Worm (Caenorhabditis elegans) whole organism, L4 larva: Measurements from ENCODE around the gene twk-3.

Experiments
- F49E8.2 ChIP-seq: sonication (generic microtip); optimal IDR thresholded peaks from 2 replicates; lab custom pipeline; 2016; ENCODE audit warnings: missing compliant biosample characterization, mild to moderate bottlenecking, missing genetic modification characterization, borderline replicate concordance
- R02D3.7 ChIP-seq: fragments of 150-350 bp; sonication (generic microtip); optimal IDR thresholded peaks from 3 replicates; lab custom pipeline; 2014; ENCODE audit warnings: missing biosample characterization, missing genetic modification characterization
- T26A8.4 ChIP-seq: fragments of 200-800 bp; sonication (Bioruptor generic); IDR thresholded peaks from 2 replicates; pipeline ENCODE4 v1.3.6; 2022; ENCODE audit warnings: missing genetic modification characterization, missing compliant biosample characterization
- Y105C5A.15 ChIP-seq: fragments of 200-800 bp; sonication (Bioruptor generic); IDR thresholded peaks from 2 replicates; pipeline ENCODE4 v1.3.6; 2022; ENCODE audit warnings: missing genetic modification characterization, missing compliant biosample characterization
- Y75B8A.6 ChIP-seq: fragments of 200-800 bp; sonication (Bioruptor generic); IDR thresholded peaks from 2 replicates; pipeline ENCODE4 v1.3.6; 2022; ENCODE audit warnings: missing genetic modification reagents, missing genetic modification characterization, missing compliant biosample characterization
- aha-1 ChIP-seq: fragments of 150-350 bp; peaks from one replicate; lab custom pipeline; 2014; ENCODE audit warnings: missing biosample characterization, missing genetic modification characterization
- ama-1 ChIP-seq: fragments of 150-350 bp; optimal IDR thresholded peaks from 2 replicates; lab custom pipeline; 2014; ENCODE audit warnings: inconsistent platforms, mixed read lengths
- attf-4 ChIP-seq: sonication (generic microtip); optimal IDR thresholded peaks from 3 replicates; lab custom pipeline; 2017; ENCODE audit warnings: missing biosample characterization, missing genetic modification characterization
- ceh-20 ChIP-seq: fragments of 200-800 bp; sonication (Bioruptor generic); IDR thresholded peaks from 2 replicates; pipeline ENCODE4 v1.3.6; 2022; ENCODE audit warnings: missing genetic modification reagents, missing genetic modification characterization, missing compliant biosample characterization
- ceh-62 ChIP-seq: sonication (generic microtip); optimal IDR thresholded peaks from 2 replicates; lab custom pipeline; 2017; ENCODE audit warnings: missing biosample characterization, missing genetic modification characterization
- ces-1 ChIP-seq: fragments of 150-350 bp; sonication (generic microtip); optimal IDR thresholded peaks from 4 replicates; lab custom pipeline; 2014; ENCODE audit warnings: missing biosample characterization, missing genetic modification reagents, missing genetic modification characterization
- cey-2 ChIP-seq: sonication (generic microtip); optimal IDR thresholded peaks from 3 replicates; lab custom pipeline; 2017; ENCODE audit warnings: missing genetic modification characterization, mild to moderate bottlenecking, missing compliant biosample characterization, antibody characterized with exemption, borderline replicate concordance; ENCODE audit not compliant: insufficient read depth
- ctbp-1 ChIP-seq: fragments of 200-800 bp; sonication (Bioruptor generic); IDR thresholded peaks from 2 replicates; pipeline ENCODE4 v1.3.6; 2022; ENCODE audit warnings: missing genetic modification reagents, missing genetic modification characterization, missing compliant biosample characterization
- daf-12 ChIP-seq: fragments of 150-350 bp; optimal IDR thresholded peaks from 2 replicates; lab custom pipeline; 2014; ENCODE audit warnings: missing biosample characterization, missing genetic modification reagents, missing genetic modification characterization
- daf-19 ChIP-seq: fragments of 200-800 bp; sonication (Bioruptor generic); conservative IDR thresholded peaks from 2 replicates; pipeline ENCODE4 v1.3.6; 2022; ENCODE audit warnings: missing genetic modification characterization, missing compliant biosample characterization
- dmd-6 ChIP-seq: fragments of 200-800 bp; sonication (Bioruptor generic); IDR thresholded peaks from 2 replicates; pipeline ENCODE4 v1.3.6; 2022; ENCODE audit warnings: missing genetic modification reagents, missing genetic modification characterization, missing compliant biosample characterization
- dmd-8 ChIP-seq: fragments of 200-800 bp; sonication (Bioruptor generic); IDR thresholded peaks from 2 replicates; pipeline ENCODE4 v1.3.6; 2022; ENCODE audit warnings: missing genetic modification characterization, missing compliant biosample characterization
- duxl-1 ChIP-seq: sonication (generic microtip); optimal IDR thresholded peaks from 2 replicates; lab custom pipeline; 2016; ENCODE audit warnings: mild to moderate bottlenecking, missing genetic modification characterization, moderate library complexity, missing compliant biosample characterization; ENCODE audit not compliant: poor library complexity
- fkh-10 ChIP-seq: fragments of 150-350 bp; optimal IDR thresholded peaks from 2 replicates; lab custom pipeline; 2014; ENCODE audit warnings: missing biosample characterization, missing genetic modification reagents, missing genetic modification characterization
- hmg-1.1 ChIP-seq: fragments of 200-800 bp; sonication (Bioruptor generic); IDR thresholded peaks from 2 replicates; pipeline ENCODE4 v1.3.6; 2022; ENCODE audit warnings: missing genetic modification reagents, missing genetic modification characterization, missing compliant biosample characterization
- jun-1 ChIP-seq: fragments of 150-350 bp; optimal IDR thresholded peaks from 2 replicates; lab custom pipeline; 2014; ENCODE audit warnings: missing biosample characterization, missing genetic modification reagents, missing genetic modification characterization
- lim-7 ChIP-seq: fragments of 200-800 bp; sonication (Bioruptor generic); IDR thresholded peaks from 2 replicates; pipeline ENCODE4 v1.3.6; 2022; ENCODE audit warnings: missing genetic modification characterization, missing compliant biosample characterization
- lin-13 ChIP-seq: fragments of 150-350 bp; optimal IDR thresholded peaks from 2 replicates; lab custom pipeline; 2014; ENCODE audit warnings: missing biosample characterization, missing genetic modification reagents, missing genetic modification characterization
- lin-38 ChIP-seq: fragments of 200-800 bp; sonication (Bioruptor generic); IDR thresholded peaks from 2 replicates; pipeline ENCODE4 v1.3.6; 2022; ENCODE audit warnings: missing genetic modification reagents, missing genetic modification characterization, missing compliant biosample characterization
- lin-39 ChIP-seq: fragments of 150-350 bp; optimal IDR thresholded peaks from 2 replicates; lab custom pipeline; 2014; ENCODE audit warnings: missing biosample characterization, missing genetic modification reagents, missing genetic modification characterization
- mdt-29 ChIP-seq: fragments of 200-800 bp; sonication (Bioruptor generic); IDR thresholded peaks from 2 replicates; pipeline ENCODE4 v1.3.6; 2022; ENCODE audit warnings: missing genetic modification reagents, missing genetic modification characterization, missing compliant biosample characterization
- mxl-2 ChIP-seq: fragments of 200-800 bp; sonication (Bioruptor generic); conservative IDR thresholded peaks from 2 replicates; pipeline ENCODE4 v1.3.6; 2022; ENCODE audit warnings: missing genetic modification reagents, missing genetic modification characterization, missing compliant biosample characterization
- nhr-111 ChIP-seq: fragments of 200-800 bp; sonication (Bioruptor generic); optimal IDR thresholded peaks from 2 replicates; lab custom pipeline; 2018; ENCODE audit warnings: mild to moderate bottlenecking, missing genetic modification characterization, missing compliant biosample characterization
- nhr-237 ChIP-seq: sonication (generic microtip); optimal IDR thresholded peaks from 2 replicates; lab custom pipeline; 2017; ENCODE audit warnings: missing biosample characterization, missing genetic modification characterization
- nhr-28 ChIP-seq: fragments of 150-350 bp; optimal IDR thresholded peaks from 2 replicates; lab custom pipeline; 2014; ENCODE audit warnings: missing biosample characterization, missing genetic modification characterization
- pqm-1 ChIP-seq: sonication (generic microtip); optimal IDR thresholded peaks from 2 replicates; lab custom pipeline; 2017; ENCODE audit warnings: missing biosample characterization, missing genetic modification characterization
- rbr-2 ChIP-seq: sonication (generic microtip); optimal IDR thresholded peaks from 2 replicates; lab custom pipeline; 2016; ENCODE audit warnings: missing genotype, missing genetic modification characterization, missing compliant biosample characterization
- set-16 ChIP-seq: fragments of 200-800 bp; sonication (Bioruptor generic); IDR thresholded peaks from 2 replicates; pipeline ENCODE4 v1.3.6; 2022; ENCODE audit warnings: missing genetic modification reagents, missing genetic modification characterization, missing compliant biosample characterization
- skn-1 ChIP-seq: fragments of 150-350 bp; optimal IDR thresholded peaks from 2 replicates; lab custom pipeline; 2014; ENCODE audit warnings: missing biosample characterization, missing genetic modification characterization
- snpc-1.2 ChIP-seq: fragments of 200-800 bp; sonication (Bioruptor generic); IDR thresholded peaks from 2 replicates; pipeline ENCODE4 v1.3.6; 2022; ENCODE audit warnings: missing genetic modification reagents, missing genetic modification characterization, missing compliant biosample characterization
- spr-1 ChIP-seq: sonication (generic microtip); optimal IDR thresholded peaks from 2 replicates; lab custom pipeline; 2016; ENCODE audit warnings: mild to moderate bottlenecking, missing genetic modification characterization, missing compliant biosample characterization
- spr-3 ChIP-seq: fragments of 200-800 bp; sonication (Bioruptor generic); optimal IDR thresholded peaks from 2 replicates; lab custom pipeline; 2018; ENCODE audit warnings: mild to moderate bottlenecking, missing genetic modification characterization, missing compliant biosample characterization
- tag-97 ChIP-seq: fragments of 200-800 bp; sonication (Bioruptor generic); IDR thresholded peaks from 2 replicates; pipeline ENCODE4 v1.3.6; 2022; ENCODE audit warnings: missing genetic modification characterization, missing compliant biosample characterization
- unc-39 ChIP-seq: sonication (generic microtip); optimal IDR thresholded peaks from 2 replicates; lab custom pipeline; 2017; ENCODE audit warnings: missing biosample characterization, missing genetic modification characterization
- unc-62 ChIP-seq, 3 experiments: fragments of 150-350 bp in 1 of 3; sonication (generic microtip); optimal IDR thresholded peaks in 2 of 3; peaks in 1 of 3; 1 replicate in 1 of 3; 2 replicates in 2 of 3; lab custom pipeline; 2014 to 2017; ENCODE audit warnings: missing biosample characterization in 3 of 3, missing genetic modification characterization in 3 of 3, missing genetic modification reagents in 3 of 3, missing genotype in 1 of 3
- vab-7 ChIP-seq: fragments of 200-800 bp; sonication (Bioruptor generic); IDR thresholded peaks from 2 replicates; pipeline ENCODE4 v1.3.6; 2022; ENCODE audit warnings: missing genetic modification reagents, missing genetic modification characterization, missing compliant biosample characterization
- zfp-3 ChIP-seq: fragments of 200-800 bp; sonication (Bioruptor generic); conservative IDR thresholded peaks from 2 replicates; pipeline ENCODE4 v1.3.6; 2022; ENCODE audit warnings: missing genetic modification reagents, missing genetic modification characterization, missing compliant biosample characterization

twk-3 gene

DNA sequence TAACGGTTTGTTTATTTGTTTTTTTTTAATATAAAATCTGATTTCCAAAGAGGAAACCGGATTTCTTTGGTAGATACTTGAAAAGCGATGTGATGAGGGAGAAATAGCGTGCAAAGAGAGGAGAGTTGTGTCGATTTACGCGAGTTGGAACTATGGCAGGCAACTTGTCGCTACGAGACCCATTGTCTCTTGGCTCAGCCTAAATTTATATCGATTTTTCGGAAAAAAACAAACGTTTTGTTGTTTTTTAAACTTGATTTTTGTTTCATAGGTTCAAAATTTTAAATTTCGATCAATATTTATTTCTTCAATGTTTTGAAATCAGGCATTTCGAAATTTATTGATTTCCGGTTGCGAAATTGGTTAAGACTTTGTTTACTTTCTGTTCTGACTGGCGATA is 3.9 kb upstream of the twk-3 start, which contains the start of gene M110.3 (continued):
- TF ChIP-seq lin-39 (no peak), rbr-2 (tag; lab: Kevin White, UChicago) (peak; percentile 29), lim-7 (no peak), nhr-237 (no peak), ama-1 (no peak), lin-38 (GFP tag; lab: Robert Waterston, UW) (0 out of 2 replicates have a peak, but pooled peaks have one; percentile 25), jun-1 (tag; lab: Kevin White, UChicago) (no peak), daf-19 (GFP tag; lab: Robert Waterston, UW) (no peak), unc-39 (no peak), ceh-62 (tag; lab: Kevin White, UChicago) (no peak), vab-7 (GFP tag; lab: Robert Waterston, UW) (no peak), R02D3.7 (peak; percentile 76), mdt-29 (GFP tag; lab: Robert Waterston, UW) (no peak), nhr-28 (tag; lab: Kevin White, UChicago) (peak; percentile 17), ceh-20 (GFP tag; lab: Robert Waterston, UW) (no peak), lin-13 (GFP tag; lab: Kevin White, UChicago) (no peak), hmg-1.1 (peak; percentile 57; the same call in 1 of the 2 replicates), ces-1 (GFP tag; lab: Kevin White, UChicago) (no peak), dmd-6 (GFP tag; lab: Robert Waterston, UW) (no peak), zfp-3 (GFP tag; lab: Robert Waterston, UW) (no peak)

DNA sequence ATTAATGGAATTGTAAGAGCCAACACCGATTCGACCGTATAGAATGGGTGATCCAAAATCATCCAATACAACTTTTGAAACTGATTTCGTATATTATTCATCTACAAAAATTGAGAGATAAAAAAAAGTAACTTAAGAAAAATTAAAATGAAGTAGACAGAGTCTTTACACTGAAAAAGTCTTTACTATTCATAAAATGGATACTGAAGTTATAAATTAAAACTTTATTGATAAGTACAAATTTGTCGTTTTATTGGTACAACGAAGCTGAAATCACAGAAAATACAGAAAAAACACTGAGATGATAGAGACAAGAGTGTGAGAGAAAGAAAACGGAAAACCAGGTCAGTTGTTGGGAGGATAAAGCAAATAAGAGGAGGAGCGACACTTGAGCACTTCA is 1.8 kb upstream of the twk-3 start, which contains the start of gene M110.10:
M110.10 (minus strand) TSS at position 101 of the 400 bp plus-strand sequence.
- no peak for TF ChIP-seq skn-1 (tag; lab: Kevin White, UChicago)
- TF ChIP-seq nhr-237: no peak
- no peak for TF ChIP-seq cey-2 (tag; lab: Kevin White, UChicago)
- TF ChIP-seq nhr-111: no peak
- peak; percentile 6 for TF ChIP-seq aha-1 (tag; lab: Kevin White, UChicago)
- no peak for TF ChIP-seq pqm-1 (tag; lab: Kevin White, UChicago)
- TF ChIP-seq daf-19 (GFP tag; lab: Robert Waterston, UW): no peak
- TF ChIP-seq unc-62 (GFP tag; optimal IDR thresholded peaks at IDR 0.05 in 1 of 2; lab: Kevin White, UChicago): peak in 1 of 2 experiments; percentile 71
- no peak for TF ChIP-seq unc-62 (tag; optimal IDR thresholded peaks at IDR 0.05; lab: Kevin White, UChicago)
- TF ChIP-seq attf-4 (tag; lab: Kevin White, UChicago): no peak
- no peak for TF ChIP-seq snpc-1.2 (GFP tag; lab: Robert Waterston, UW)
- no peak for TF ChIP-seq dmd-8

DNA sequence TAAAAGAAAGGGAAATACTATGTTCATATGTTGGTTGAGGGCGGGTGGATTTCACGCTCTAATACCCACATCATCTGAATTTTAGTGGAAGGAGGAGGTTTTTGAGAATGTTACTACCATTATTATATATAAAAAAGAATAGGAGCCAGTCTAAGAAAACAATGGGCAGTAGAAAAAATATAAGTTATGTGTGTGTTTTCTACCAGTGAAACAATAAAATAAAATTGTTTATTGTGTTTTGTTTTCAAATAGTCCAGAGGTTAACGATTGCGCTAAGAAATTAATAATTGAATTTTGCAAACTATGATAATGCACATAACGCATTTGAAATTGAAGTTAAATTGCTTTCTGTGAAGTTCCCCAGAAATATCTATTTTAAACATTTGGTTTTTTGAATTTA is 3.1 kb downstream of the twk-3 start, which contains the start of gene M110.8:
M110.8 (minus strand) TSS at position 101 of the 400 bp plus-strand sequence.
- TF ChIP-seq tag-97 (GFP tag; lab: Robert Waterston, UW) (no peak), daf-19 (GFP tag; lab: Robert Waterston, UW) (no peak), daf-12 (tag; lab: Kevin White, UChicago) (no peak), spr-1 (no peak), set-16 (no peak), Y105C5A.15 (GFP tag; lab: Robert Waterston, UW) (no peak), mxl-2 (GFP tag; lab: Robert Waterston, UW) (no peak), F49E8.2 (no peak), fkh-10 (GFP tag; lab: Kevin White, UChicago) (no peak), ama-1 (no peak), duxl-1 (tag; lab: Kevin White, UChicago) (no peak), ces-1 (GFP tag; lab: Kevin White, UChicago) (no peak), ctbp-1 (no peak), spr-3 (GFP tag; lab: Kevin White, UChicago) (no peak), R02D3.7 (no peak), T26A8.4 (GFP tag; lab: Robert Waterston, UW) (no peak), Y75B8A.6 (GFP tag; lab: Robert Waterston, UW) (no peak)
